Worm (Caenorhabditis elegans) whole organism, early embryonic: Measurements from ENCODE around the gene sul-2.

Experiments
- B0310.2 ChIP-seq: sonication (generic microtip); optimal IDR thresholded peaks from 2 replicates; lab custom pipeline; 2016; ENCODE audit warnings: mild to moderate bottlenecking, missing genetic modification characterization, missing compliant biosample characterization
- F13C5.2 ChIP-seq: sonication (generic microtip); optimal IDR thresholded peaks from 2 replicates; lab custom pipeline; 2017; ENCODE audit warnings: mild to moderate bottlenecking, missing genetic modification characterization, inconsistent platforms, missing compliant biosample characterization
- aly-1 ChIP-seq: sonication (generic microtip); optimal IDR thresholded peaks from 2 replicates; lab custom pipeline; 2016; ENCODE audit warnings: missing genetic modification characterization, missing compliant biosample characterization
- ama-1 ChIP-seq: fragments of 150-350 bp; optimal IDR thresholded peaks from 2 replicates; lab custom pipeline; 2014
- ceh-13 ChIP-seq: fragments of 200-800 bp; sonication (Bioruptor generic); optimal IDR thresholded peaks from 2 replicates; lab custom pipeline; 2018; ENCODE audit warnings: mild to moderate bottlenecking, missing genetic modification characterization, missing compliant biosample characterization
- ceh-36 ChIP-seq: sonication (generic microtip); optimal IDR thresholded peaks from 2 replicates; lab custom pipeline; 2016; ENCODE audit warnings: missing genetic modification characterization, inconsistent platforms, missing compliant biosample characterization
- ets-7 ChIP-seq: sonication (generic microtip); optimal IDR thresholded peaks from 2 replicates; lab custom pipeline; 2016; ENCODE audit warnings: missing genotype, missing genetic modification characterization, missing compliant biosample characterization
- flt-1 ChIP-seq: fragments of 200-800 bp; sonication (Bioruptor generic); IDR thresholded peaks from 2 replicates; pipeline ENCODE4 v1.3.6; 2022; ENCODE audit warnings: missing genetic modification characterization, missing compliant biosample characterization
- hmbx-1 ChIP-seq: sonication (generic microtip); optimal IDR thresholded peaks from 2 replicates; lab custom pipeline; 2016; ENCODE audit warnings: mild to moderate bottlenecking, missing genetic modification characterization, missing compliant biosample characterization
- hmg-4 ChIP-seq: fragments of 200-800 bp; sonication (Bioruptor generic); optimal IDR thresholded peaks from 2 replicates; lab custom pipeline; 2018; ENCODE audit warnings: mild to moderate bottlenecking, missing genetic modification characterization, missing compliant biosample characterization
- hnd-1 ChIP-seq: sonication (generic microtip); optimal IDR thresholded peaks from 2 replicates; lab custom pipeline; 2016; ENCODE audit warnings: missing genetic modification characterization, missing compliant biosample characterization
- pes-1 ChIP-seq: fragments of 200-800 bp; sonication (Bioruptor generic); IDR thresholded peaks from 2 replicates; pipeline ENCODE4 v1.3.6; 2022; ENCODE audit warnings: missing genetic modification reagents, missing genetic modification characterization, missing compliant biosample characterization
- scrt-1 ChIP-seq: fragments of 200-800 bp; sonication (Bioruptor generic); IDR thresholded peaks from 2 replicates; pipeline ENCODE4 v1.3.6; 2022; ENCODE audit warnings: missing genetic modification characterization, missing compliant biosample characterization
- sea-1 ChIP-seq: fragments of 200-800 bp; sonication (Bioruptor generic); conservative IDR thresholded peaks from 2 replicates; pipeline ENCODE4 v1.3.6; 2022; ENCODE audit warnings: missing genetic modification characterization, missing compliant biosample characterization
- tbx-11 ChIP-seq: fragments of 200-800 bp; sonication (Bioruptor generic); IDR thresholded peaks from 2 replicates; pipeline ENCODE4 v1.3.6; 2022; ENCODE audit warnings: missing genetic modification characterization, missing compliant biosample characterization
- tbx-37 ChIP-seq: fragments of 200-800 bp; sonication (Bioruptor generic); conservative IDR thresholded peaks from 2 replicates; pipeline ENCODE4 v1.3.6; 2022; ENCODE audit warnings: missing genetic modification reagents, missing genetic modification characterization, missing compliant biosample characterization
- tra-4 ChIP-seq: sonication (generic microtip); optimal IDR thresholded peaks from 2 replicates; lab custom pipeline; 2017; ENCODE audit warnings: missing genetic modification characterization, missing compliant biosample characterization

The sul-2 gene

DNA sequence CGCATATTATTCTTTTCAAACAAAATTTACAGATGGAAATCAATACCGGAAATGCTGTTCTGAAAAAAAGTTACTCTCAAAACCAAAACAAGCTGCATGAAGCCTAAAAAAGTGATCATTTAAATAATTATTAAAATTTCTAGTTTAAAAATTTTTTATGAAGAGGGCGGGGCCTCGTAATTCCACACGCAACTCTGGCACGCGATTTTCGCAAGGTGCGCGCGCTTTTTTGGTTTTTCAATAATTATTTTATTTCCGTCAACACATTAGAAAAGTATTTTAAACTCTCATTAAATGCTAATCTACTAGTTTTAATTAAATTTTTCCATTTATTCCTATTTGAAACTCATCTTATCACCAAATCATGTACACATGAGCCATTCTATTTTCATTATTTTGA is 27.8 kb upstream of the sul-2 start:
- TF ChIP-seq hmg-4 (GFP tag; lab: Kevin White, UChicago) (no peak), tbx-11 (GFP tag; lab: Robert Waterston, UW) (0 out of 2 replicates have a peak, but pooled peaks have one; percentile 35)

DNA sequence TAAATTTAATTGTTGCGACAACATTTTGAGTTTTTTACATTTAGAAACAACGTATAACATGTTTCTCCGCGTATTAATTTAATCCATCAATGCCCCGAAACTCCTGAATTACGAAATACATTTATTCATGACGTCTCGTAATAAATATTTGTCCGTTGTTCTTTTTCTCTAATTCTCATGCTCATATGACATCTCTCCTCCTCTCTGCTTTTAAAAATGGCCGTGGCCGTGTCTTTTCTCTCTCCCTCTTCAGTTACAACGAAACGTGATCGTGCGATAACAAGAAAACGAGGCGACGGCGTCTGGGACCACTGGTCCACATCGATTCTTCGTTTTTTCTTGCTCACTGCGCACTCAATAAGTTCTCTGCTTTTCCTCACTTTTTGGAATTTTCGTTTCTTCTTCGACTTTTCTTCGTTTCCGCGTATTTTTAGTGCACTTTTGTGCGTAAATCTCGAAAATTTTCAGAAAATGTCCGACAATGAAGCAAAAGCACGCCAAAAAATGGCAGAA is 27.3 kb upstream of the sul-2 start, which contains the start of gene snap-1:
snap-1 (plus strand) TSS at position 463 of the 513 bp plus-strand sequence.
- TF ChIP-seq F13C5.2 (tag; lab: Kevin White, UChicago): no peak
- no peak for TF ChIP-seq tra-4 (tag; lab: Kevin White, UChicago)
- no peak for TF ChIP-seq ceh-36 (tag; lab: Kevin White, UChicago)
- TF ChIP-seq B0310.2 (tag; lab: Kevin White, UChicago): no peak
- TF ChIP-seq hnd-1 (tag; lab: Kevin White, UChicago): no peak
- TF ChIP-seq sea-1 (GFP tag; lab: Robert Waterston, UW): no peak
- TF ChIP-seq flt-1 (GFP tag; lab: Robert Waterston, UW): no peak
- TF ChIP-seq ama-1 (lab: Kevin White, UChicago): no peak
- no peak for TF ChIP-seq scrt-1
- TF ChIP-seq ceh-13 (GFP tag; lab: Kevin White, UChicago): no peak
- no peak for TF ChIP-seq hmg-4 (GFP tag; lab: Kevin White, UChicago)
- TF ChIP-seq tbx-11 (GFP tag; lab: Robert Waterston, UW): no peak
- no peak for TF ChIP-seq pes-1 (GFP tag; lab: Robert Waterston, UW)
- no peak for TF ChIP-seq tbx-37 (GFP tag; lab: Robert Waterston, UW)

DNA sequence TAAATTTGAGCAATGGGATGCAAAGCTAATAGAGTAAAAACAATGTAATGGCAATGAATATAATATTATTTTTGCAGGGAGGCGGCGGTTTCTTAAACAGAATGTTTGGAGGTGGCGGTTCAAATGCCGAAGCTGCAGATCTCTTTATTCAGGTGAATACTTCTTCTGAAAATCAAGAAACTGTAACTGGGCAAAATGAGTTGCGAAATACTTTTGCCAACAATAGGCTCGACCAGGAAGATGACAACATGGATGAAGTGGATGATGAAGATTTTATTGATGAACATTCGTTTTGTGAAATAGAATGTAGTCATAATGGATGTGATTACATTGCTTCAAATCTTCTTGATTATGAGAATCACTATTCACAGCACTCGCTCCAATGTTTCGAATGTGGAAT is 26.7 kb upstream of the sul-2 start:
- no peak for TF ChIP-seq tbx-11 (GFP tag; lab: Robert Waterston, UW)
- TF ChIP-seq flt-1 (GFP tag; lab: Robert Waterston, UW): no peak
- no peak for TF ChIP-seq ama-1 (lab: Kevin White, UChicago)
- TF ChIP-seq pes-1 (GFP tag; lab: Robert Waterston, UW): no peak
- no peak for TF ChIP-seq tra-4 (tag; lab: Kevin White, UChicago)
- no peak for TF ChIP-seq hmbx-1 (tag; lab: Kevin White, UChicago)
- no peak for TF ChIP-seq ceh-36 (tag; lab: Kevin White, UChicago)
- no peak for TF ChIP-seq tbx-37 (GFP tag; lab: Robert Waterston, UW)
- TF ChIP-seq ets-7 (tag; lab: Kevin White, UChicago): no peak
- no peak for TF ChIP-seq scrt-1
- no peak for TF ChIP-seq sea-1 (GFP tag; lab: Robert Waterston, UW)
- TF ChIP-seq hmg-4 (GFP tag; lab: Kevin White, UChicago): no peak
- no peak for TF ChIP-seq F13C5.2 (tag; lab: Kevin White, UChicago)
- no peak for TF ChIP-seq hnd-1 (tag; lab: Kevin White, UChicago)

DNA sequence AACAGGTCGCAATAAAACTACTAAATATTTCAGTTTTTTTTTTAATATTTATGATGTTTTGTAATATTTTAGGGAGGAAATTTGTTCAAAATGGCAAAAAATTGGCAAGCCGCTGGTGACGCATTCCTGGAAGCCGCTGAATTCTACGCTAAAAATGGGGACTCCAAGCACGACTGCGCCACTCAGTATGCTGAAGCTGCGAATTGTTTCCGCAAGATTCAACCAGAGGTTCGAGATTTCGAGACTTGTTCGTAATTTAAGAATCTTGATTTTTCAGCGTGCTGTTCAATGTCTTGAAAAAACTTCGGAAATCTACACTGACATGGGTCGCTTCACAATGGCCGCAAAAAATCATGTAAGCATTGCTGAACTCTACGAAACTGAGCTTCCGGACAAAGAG is 25.9 kb upstream of the sul-2 start:
- no peak for TF ChIP-seq ceh-36 (tag; lab: Kevin White, UChicago)

DNA sequence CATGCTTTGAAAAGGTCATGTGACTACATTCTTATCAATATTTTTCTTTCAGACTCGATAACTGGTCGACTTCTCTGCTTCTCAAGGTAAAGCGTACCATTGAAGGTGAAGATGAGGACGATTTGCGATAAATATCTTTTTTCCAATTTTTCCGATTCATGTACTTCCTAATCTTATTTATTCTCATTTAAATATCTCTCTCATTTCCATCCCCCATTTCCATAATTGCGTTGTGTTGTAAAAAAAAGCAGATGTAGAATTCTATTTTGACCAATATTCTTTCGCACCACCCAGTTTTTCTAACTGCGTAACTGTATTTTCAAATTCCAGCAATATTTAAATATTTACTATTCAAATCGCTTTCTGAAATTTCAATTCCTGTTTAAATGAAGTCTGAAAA is 24.6 kb upstream of the sul-2 start, which contains the start of gene D1014.4:
D1014.4 (plus strand) TSS at position 301 of the 400 bp plus-strand sequence.
- no peak for TF ChIP-seq ceh-36 (tag; lab: Kevin White, UChicago)
- TF ChIP-seq F13C5.2 (tag; lab: Kevin White, UChicago): no peak
- no peak for TF ChIP-seq aly-1 (tag; lab: Kevin White, UChicago)
- no peak for TF ChIP-seq B0310.2 (tag; lab: Kevin White, UChicago)
- no peak for TF ChIP-seq ets-7 (tag; lab: Kevin White, UChicago)
- no peak for TF ChIP-seq flt-1 (GFP tag; lab: Robert Waterston, UW)
- no peak for TF ChIP-seq scrt-1
- no peak for TF ChIP-seq ama-1 (lab: Kevin White, UChicago)

DNA sequence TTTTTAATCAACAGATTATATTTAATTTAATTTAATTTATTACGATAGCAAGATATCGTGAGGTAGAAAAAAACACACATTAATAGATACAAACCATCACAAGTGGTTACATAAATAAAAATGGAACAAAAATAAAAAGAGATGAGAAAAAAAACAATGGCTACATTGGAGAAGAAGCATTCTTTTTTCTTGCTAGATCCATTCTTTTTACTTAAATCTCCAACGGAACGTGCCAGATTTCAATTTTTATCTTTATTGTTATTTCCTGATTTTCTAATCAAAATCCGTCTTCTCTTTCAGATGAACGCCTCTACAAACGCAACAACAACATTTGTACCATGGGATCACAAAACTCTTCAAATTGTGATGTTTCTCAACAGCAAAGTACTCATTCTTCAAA is 13.9 kb upstream of the sul-2 start, which contains the start of gene D1014.2:
D1014.2 (plus strand) TSS at position 301 of the 400 bp plus-strand sequence.
- TF ChIP-seq F13C5.2 (tag; lab: Kevin White, UChicago) (no peak), pes-1 (GFP tag; lab: Robert Waterston, UW) (no peak), tbx-11 (GFP tag; lab: Robert Waterston, UW) (no peak), ceh-13 (GFP tag; lab: Kevin White, UChicago) (no peak), ama-1 (lab: Kevin White, UChicago) (no peak), ceh-36 (tag; lab: Kevin White, UChicago) (no peak), scrt-1 (no peak), ets-7 (tag; lab: Kevin White, UChicago) (no peak), aly-1 (tag; lab: Kevin White, UChicago) (no peak), tra-4 (tag; lab: Kevin White, UChicago) (no peak), sea-1 (GFP tag; lab: Robert Waterston, UW) (no peak)

DNA sequence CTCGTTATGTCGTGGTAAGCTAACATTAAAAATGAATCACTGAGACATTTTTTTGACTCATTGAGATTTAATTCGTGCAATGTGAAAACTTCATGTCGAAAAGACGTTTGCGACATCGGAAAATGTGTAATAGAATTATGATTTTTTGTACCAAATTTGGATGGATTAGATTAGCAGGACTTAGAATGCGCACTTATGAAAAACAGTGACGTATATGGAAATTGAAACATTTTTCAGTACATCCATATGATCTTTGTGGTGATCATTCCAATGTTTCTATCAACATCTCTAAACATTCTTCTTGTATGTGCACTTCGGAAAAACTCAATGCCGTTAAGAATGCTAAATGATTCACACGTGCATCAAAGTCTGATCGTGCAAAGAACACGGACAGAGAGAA is 13.0 kb upstream of the sul-2 start:
- TF ChIP-seq tra-4 (tag; lab: Kevin White, UChicago) (no peak), ama-1 (lab: Kevin White, UChicago) (no peak), pes-1 (GFP tag; lab: Robert Waterston, UW) (no peak), hmg-4 (GFP tag; lab: Kevin White, UChicago) (no peak), tbx-11 (GFP tag; lab: Robert Waterston, UW) (no peak), flt-1 (GFP tag; lab: Robert Waterston, UW) (no peak), sea-1 (GFP tag; lab: Robert Waterston, UW) (no peak), B0310.2 (tag; lab: Kevin White, UChicago) (no peak), tbx-37 (GFP tag; lab: Robert Waterston, UW) (no peak)

DNA sequence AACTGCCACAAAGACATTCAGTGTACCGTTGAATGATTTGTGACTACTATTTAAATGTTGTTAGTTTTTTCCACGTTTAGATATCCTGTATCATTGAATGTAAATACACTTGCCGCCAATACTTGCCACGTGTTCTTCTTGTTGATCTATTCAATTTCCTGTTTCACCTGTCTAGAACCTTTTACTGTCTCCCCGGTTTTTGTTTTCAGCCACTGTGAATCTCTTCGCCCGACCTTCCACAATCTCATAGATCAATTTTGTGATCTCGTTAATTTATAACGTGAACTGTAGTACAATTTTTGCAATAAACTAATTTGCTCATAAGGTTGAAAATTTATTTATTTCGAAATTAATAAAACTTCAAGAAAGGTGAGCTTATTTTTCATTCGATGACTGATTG is 12.2 kb upstream of the sul-2 start, which contains the start of gene D1014.13:
D1014.13 (plus strand) TSS at position 301 of the 400 bp plus-strand sequence.
- TF ChIP-seq tbx-11 (GFP tag; lab: Robert Waterston, UW) (no peak), hmg-4 (GFP tag; lab: Kevin White, UChicago) (no peak), ceh-36 (tag; lab: Kevin White, UChicago) (no peak), ceh-13 (GFP tag; lab: Kevin White, UChicago) (no peak), ets-7 (tag; lab: Kevin White, UChicago) (no peak), hmbx-1 (tag; lab: Kevin White, UChicago) (no peak), pes-1 (GFP tag; lab: Robert Waterston, UW) (no peak), ama-1 (lab: Kevin White, UChicago) (no peak), tbx-37 (GFP tag; lab: Robert Waterston, UW) (no peak), B0310.2 (tag; lab: Kevin White, UChicago) (no peak), F13C5.2 (tag; lab: Kevin White, UChicago) (no peak), tra-4 (tag; lab: Kevin White, UChicago) (no peak), aly-1 (tag; lab: Kevin White, UChicago) (no peak), sea-1 (GFP tag; lab: Robert Waterston, UW) (no peak), hnd-1 (tag; lab: Kevin White, UChicago) (no peak), flt-1 (GFP tag; lab: Robert Waterston, UW) (no peak), scrt-1 (no peak)
